Fruit fly (Drosophila melanogaster) whole organism: ENCODE data around the gene Vm26Ac.

Experiments used
- CG8478 ChIP-seq: fragments of >200 bp; optimal IDR thresholded peaks from 2 replicates; lab custom pipeline; 2018; ENCODE audit warnings: inconsistent platforms
- pan ChIP-seq: fragments of >200 bp; optimal IDR thresholded peaks from 2 replicates; lab custom pipeline; 2017
- psq ChIP-seq: fragments of >200 bp; optimal IDR thresholded peaks from 2 replicates; lab custom pipeline; 2017
- usp ChIP-seq: fragments of >200 bp; optimal IDR thresholded peaks from 2 replicates; lab custom pipeline; 2017; ENCODE audit warnings: missing biosample characterization, missing genetic modification characterization, mixed read lengths

- TF ChIP-seq psq (lab: Kevin White, UChicago) (no peak), CG8478 (no peak), pan (lab: Kevin White, UChicago) (no peak), usp (no peak)
These were observed 20.1 kb upstream of the Vm26Ac start for dm6 chr2L:5978333-5979054.
